Worm (Caenorhabditis elegans) whole organism, L4 larva: ENCODE measurements around the gene R12C12.7.

Experiments
- F49E8.2 ChIP-seq: sonication (generic microtip); optimal IDR thresholded peaks from 2 replicates; lab custom pipeline; 2016; ENCODE audit warnings: missing compliant biosample characterization, mild to moderate bottlenecking, missing genetic modification characterization, borderline replicate concordance
- ceh-28 ChIP-seq: fragments of 150-350 bp; optimal IDR thresholded peaks from 2 replicates; lab custom pipeline; 2014; ENCODE audit warnings: missing biosample characterization, missing genetic modification reagents, missing genetic modification characterization
- cey-2 ChIP-seq: sonication (generic microtip); optimal IDR thresholded peaks from 3 replicates; lab custom pipeline; 2017; ENCODE audit warnings: missing genetic modification characterization, mild to moderate bottlenecking, missing compliant biosample characterization, antibody characterized with exemption, borderline replicate concordance; ENCODE audit not compliant: insufficient read depth
- ctbp-1 ChIP-seq: fragments of 200-800 bp; sonication (Bioruptor generic); IDR thresholded peaks from 2 replicates; pipeline ENCODE4 v1.3.6; 2022; ENCODE audit warnings: missing genetic modification reagents, missing genetic modification characterization, missing compliant biosample characterization
- daf-12 ChIP-seq: fragments of 150-350 bp; optimal IDR thresholded peaks from 2 replicates; lab custom pipeline; 2014; ENCODE audit warnings: missing biosample characterization, missing genetic modification reagents, missing genetic modification characterization
- daf-16 ChIP-seq, 3 experiments: sonication (generic microtip); optimal IDR thresholded peaks; 2 replicates each; lab custom pipeline; 2016 to 2017; ENCODE audit warnings: missing genetic modification characterization in 3 of 3, missing genetic modification reagents in 3 of 3, mild to moderate bottlenecking in 2 of 3, missing compliant biosample characterization in 2 of 3, missing biosample characterization in 1 of 3, moderate library complexity in 1 of 3
- daf-8 ChIP-seq: fragments of 200-800 bp; sonication (Bioruptor generic); IDR thresholded peaks from 2 replicates; pipeline ENCODE4 v1.3.6; 2022; ENCODE audit warnings: missing genetic modification characterization, missing compliant biosample characterization
- dmd-6 ChIP-seq: fragments of 200-800 bp; sonication (Bioruptor generic); IDR thresholded peaks from 2 replicates; pipeline ENCODE4 v1.3.6; 2022; ENCODE audit warnings: missing genetic modification reagents, missing genetic modification characterization, missing compliant biosample characterization
- duxl-1 ChIP-seq: sonication (generic microtip); optimal IDR thresholded peaks from 2 replicates; lab custom pipeline; 2016; ENCODE audit warnings: mild to moderate bottlenecking, missing genetic modification characterization, moderate library complexity, missing compliant biosample characterization; ENCODE audit not compliant: poor library complexity
- dve-1 ChIP-seq: sonication (generic microtip); optimal IDR thresholded peaks from 2 replicates; lab custom pipeline; 2017; ENCODE audit warnings: antibody characterized with exemption, mild to moderate bottlenecking, missing genetic modification characterization, missing compliant biosample characterization; ENCODE audit not compliant: insufficient read depth
- fkh-10 ChIP-seq: fragments of 150-350 bp; optimal IDR thresholded peaks from 2 replicates; lab custom pipeline; 2014; ENCODE audit warnings: missing biosample characterization, missing genetic modification reagents, missing genetic modification characterization
- hif-1 ChIP-seq, 2 experiments: sonication (generic microtip); optimal IDR thresholded peaks; 2 replicates each; lab custom pipeline; 2016 to 2017; ENCODE audit warnings: missing compliant biosample characterization in 2 of 2, missing genetic modification characterization in 2 of 2, missing genetic modification reagents in 2 of 2, missing genotype in 2 of 2, mild to moderate bottlenecking in 1 of 2
- hlh-11 ChIP-seq: fragments of 200-800 bp; sonication (Bioruptor generic); optimal IDR thresholded peaks from 2 replicates; lab custom pipeline; 2018; ENCODE audit warnings: mild to moderate bottlenecking, missing genetic modification characterization, missing compliant biosample characterization
- hmg-1.1 ChIP-seq: fragments of 200-800 bp; sonication (Bioruptor generic); IDR thresholded peaks from 2 replicates; pipeline ENCODE4 v1.3.6; 2022; ENCODE audit warnings: missing genetic modification reagents, missing genetic modification characterization, missing compliant biosample characterization
- lim-7 ChIP-seq: fragments of 200-800 bp; sonication (Bioruptor generic); IDR thresholded peaks from 2 replicates; pipeline ENCODE4 v1.3.6; 2022; ENCODE audit warnings: missing genetic modification characterization, missing compliant biosample characterization
- lin-29 ChIP-seq: fragments of 200-800 bp; sonication (Bioruptor generic); IDR thresholded peaks from 2 replicates; pipeline ENCODE4 v1.3.6; 2022; ENCODE audit warnings: missing genetic modification reagents, missing genetic modification characterization, missing compliant biosample characterization
- mxl-2 ChIP-seq: fragments of 200-800 bp; sonication (Bioruptor generic); conservative IDR thresholded peaks from 2 replicates; pipeline ENCODE4 v1.3.6; 2022; ENCODE audit warnings: missing genetic modification reagents, missing genetic modification characterization, missing compliant biosample characterization
- nhr-10 ChIP-seq: fragments of 150-350 bp; optimal IDR thresholded peaks from 2 replicates; lab custom pipeline; 2014; ENCODE audit warnings: missing biosample characterization, missing genetic modification characterization
- nhr-102 ChIP-seq: sonication (generic microtip); optimal IDR thresholded peaks from 2 replicates; lab custom pipeline; 2016; ENCODE audit warnings: mild to moderate bottlenecking, missing genetic modification characterization, moderate library complexity, missing compliant biosample characterization
- nhr-237 ChIP-seq: sonication (generic microtip); optimal IDR thresholded peaks from 2 replicates; lab custom pipeline; 2017; ENCODE audit warnings: missing biosample characterization, missing genetic modification characterization
- nhr-25 ChIP-seq: sonication (generic microtip); optimal IDR thresholded peaks from 2 replicates; lab custom pipeline; 2017; ENCODE audit warnings: missing genetic modification characterization, mild to moderate bottlenecking, missing compliant biosample characterization, antibody characterized with exemption, moderate library complexity, borderline replicate concordance; ENCODE audit not compliant: insufficient read depth
- nhr-28 ChIP-seq: fragments of 150-350 bp; optimal IDR thresholded peaks from 2 replicates; lab custom pipeline; 2014; ENCODE audit warnings: missing biosample characterization, missing genetic modification characterization
- nhr-6 ChIP-seq: fragments of 150-350 bp; optimal IDR thresholded peaks from 2 replicates; lab custom pipeline; 2014; ENCODE audit warnings: missing biosample characterization, missing genetic modification characterization
- nhr-77 ChIP-seq: fragments of 150-350 bp; optimal IDR thresholded peaks from 2 replicates; lab custom pipeline; 2014; ENCODE audit warnings: missing biosample characterization, missing genetic modification characterization
- php-3 ChIP-seq: fragments of 200-800 bp; sonication (Bioruptor generic); IDR thresholded peaks from 2 replicates; pipeline ENCODE4 v1.3.6; 2022; ENCODE audit warnings: missing genetic modification reagents, missing genetic modification characterization, missing compliant biosample characterization
- pqm-1 ChIP-seq: sonication (generic microtip); optimal IDR thresholded peaks from 2 replicates; lab custom pipeline; 2017; ENCODE audit warnings: missing biosample characterization, missing genetic modification characterization
- snpc-1.2 ChIP-seq: fragments of 200-800 bp; sonication (Bioruptor generic); IDR thresholded peaks from 2 replicates; pipeline ENCODE4 v1.3.6; 2022; ENCODE audit warnings: missing genetic modification reagents, missing genetic modification characterization, missing compliant biosample characterization
- snpc-4 ChIP-seq: fragments of 150-350 bp; optimal IDR thresholded peaks from 2 replicates; lab custom pipeline; 2014; ENCODE audit warnings: missing biosample characterization, missing genetic modification characterization
- spr-1 ChIP-seq: sonication (generic microtip); optimal IDR thresholded peaks from 2 replicates; lab custom pipeline; 2016; ENCODE audit warnings: mild to moderate bottlenecking, missing genetic modification characterization, missing compliant biosample characterization
- tag-97 ChIP-seq: fragments of 200-800 bp; sonication (Bioruptor generic); IDR thresholded peaks from 2 replicates; pipeline ENCODE4 v1.3.6; 2022; ENCODE audit warnings: missing genetic modification characterization, missing compliant biosample characterization
- tra-1 ChIP-seq: fragments of 200-800 bp; sonication (Bioruptor generic); IDR thresholded peaks from 2 replicates; pipeline ENCODE4 v1.3.6; 2022; ENCODE audit warnings: missing genetic modification reagents, missing genetic modification characterization, missing compliant biosample characterization
- unc-62 ChIP-seq, 3 experiments: fragments of 150-350 bp in 1 of 3; sonication (generic microtip); optimal IDR thresholded peaks in 2 of 3; peaks in 1 of 3; 1 replicate in 1 of 3; 2 replicates in 2 of 3; lab custom pipeline; 2014 to 2017; ENCODE audit warnings: missing biosample characterization in 3 of 3, missing genetic modification characterization in 3 of 3, missing genetic modification reagents in 3 of 3, missing genotype in 1 of 3
- zag-1 ChIP-seq: fragments of 150-350 bp; optimal IDR thresholded peaks from 2 replicates; lab custom pipeline; 2014; ENCODE audit warnings: missing biosample characterization, missing genetic modification characterization
- zip-2 ChIP-seq: fragments of 150-350 bp; optimal IDR thresholded peaks from 2 replicates; lab custom pipeline; 2014; ENCODE audit warnings: missing biosample characterization, missing genetic modification characterization

The R12C12.7 gene

ce11 chrII:6026646-6027045 is 29.1 kb downstream of the R12C12.7 start (continued):
- peak in 1 of 2 experiments; percentile 82 for TF ChIP-seq daf-16 (GFP tag; optimal IDR thresholded peaks at IDR 0.05; lab: Kevin White, UChicago)
- TF ChIP-seq daf-16 (tag; optimal IDR thresholded peaks at IDR 0.05; lab: Kevin White, UChicago): peak; percentile 98
- TF ChIP-seq snpc-4: no peak
- TF ChIP-seq zip-2: no peak
- peak; percentile 75 for TF ChIP-seq cey-2 (tag; lab: Kevin White, UChicago)
- no peak for TF ChIP-seq F49E8.2 (tag; lab: Kevin White, UChicago)
- no peak for TF ChIP-seq lim-7
- TF ChIP-seq nhr-6: no peak
- no peak for TF ChIP-seq nhr-237
- TF ChIP-seq mxl-2 (GFP tag; lab: Robert Waterston, UW): no peak
- peak; percentile 94 for TF ChIP-seq nhr-28 (tag; lab: Kevin White, UChicago)

- no peak for TF ChIP-seq lim-7
- no peak for TF ChIP-seq zag-1 (tag; lab: Kevin White, UChicago)
- TF ChIP-seq pqm-1 (tag; lab: Kevin White, UChicago): peak; percentile 46
- TF ChIP-seq hlh-11 (tag; lab: Kevin White, UChicago): peak; percentile 64
- peak in 1 of 2 experiments; percentile 63 for TF ChIP-seq hif-1 (tag; optimal IDR thresholded peaks at IDR 0.05; lab: Kevin White, UChicago)
- no peak for TF ChIP-seq nhr-25 (tag; lab: Kevin White, UChicago)
- TF ChIP-seq dmd-6: peak; percentile 69
- 0 out of 2 replicates have a peak, but pooled peaks have one; percentile 25 for TF ChIP-seq php-3 (GFP tag; lab: Robert Waterston, UW)
- TF ChIP-seq nhr-102: peak; percentile 7
- TF ChIP-seq tra-1 (GFP tag; lab: Robert Waterston, UW): 0 out of 2 replicates have a peak, but pooled peaks have one; percentile 34
- TF ChIP-seq ceh-28 (tag; lab: Kevin White, UChicago): no peak
- no peak for TF ChIP-seq unc-62 (GFP tag; optimal IDR thresholded peaks at IDR 0.05 in 1 of 2; lab: Kevin White, UChicago)
- no peak for TF ChIP-seq unc-62 (tag; optimal IDR thresholded peaks at IDR 0.05; lab: Kevin White, UChicago)
- no peak for TF ChIP-seq tag-97
- TF ChIP-seq nhr-10 (tag; lab: Kevin White, UChicago): no peak
- TF ChIP-seq lin-29 (GFP tag; lab: Robert Waterston, UW): no peak
- no peak for TF ChIP-seq daf-16 (GFP tag; optimal IDR thresholded peaks at IDR 0.05; lab: Kevin White, UChicago)
- peak; percentile 99 for TF ChIP-seq daf-16 (tag; optimal IDR thresholded peaks at IDR 0.05; lab: Kevin White, UChicago)
- TF ChIP-seq daf-8 (GFP tag; lab: Robert Waterston, UW): no peak
- TF ChIP-seq snpc-1.2 (GFP tag; lab: Robert Waterston, UW): no peak
- TF ChIP-seq hmg-1.1 (GFP tag; lab: Robert Waterston, UW): no peak
- no peak for TF ChIP-seq spr-1 (tag; lab: Kevin White, UChicago)
- TF ChIP-seq dve-1 (tag; lab: Kevin White, UChicago): peak; percentile 59
- no peak for TF ChIP-seq nhr-77 (tag; lab: Kevin White, UChicago)
- TF ChIP-seq duxl-1 (tag; lab: Kevin White, UChicago): no peak
- no peak for TF ChIP-seq ctbp-1 (GFP tag; lab: Robert Waterston, UW)
- TF ChIP-seq nhr-28 (tag; lab: Kevin White, UChicago): peak; percentile 32
- TF ChIP-seq daf-12: no peak
Observed at ce11 chrII:6025647-6026046, 30.1 kb downstream of the R12C12.7 start.

- TF ChIP-seq pqm-1 (tag; lab: Kevin White, UChicago) (peak; percentile 43), fkh-10 (GFP tag; lab: Kevin White, UChicago) (no peak), daf-16 (GFP tag; optimal IDR thresholded peaks at IDR 0.05; lab: Kevin White, UChicago) (no peak), daf-16 (tag; optimal IDR thresholded peaks at IDR 0.05; lab: Kevin White, UChicago) (peak; percentile 83)
Observed at ce11 chrII:6024879-6025278, 30.9 kb downstream of the R12C12.7 start, which contains the start of gene R12C12.9. Gene R12C12.9 (minus strand): TSS chrII:6024979.
